Worm (Caenorhabditis elegans) whole organism, midembryonic: ENCODE measurements around the gene C03F11.4.

Experiments
- T22C8.4 ChIP-seq: fragments of 200-800 bp; sonication (Bioruptor generic); IDR thresholded peaks from 2 replicates; pipeline ENCODE4 v1.3.6; 2022; ENCODE audit warnings: missing genetic modification characterization, missing compliant biosample characterization
- cog-1 ChIP-seq: sonication (generic microtip); optimal IDR thresholded peaks from 2 replicates; lab custom pipeline; 2016; ENCODE audit warnings: missing genetic modification characterization, missing compliant biosample characterization
- flt-1 ChIP-seq: fragments of 200-800 bp; sonication (Bioruptor generic); IDR thresholded peaks from 2 replicates; pipeline ENCODE4 v1.3.6; 2022; ENCODE audit warnings: missing genetic modification characterization, missing compliant biosample characterization
- klf-2 ChIP-seq: fragments of 200-800 bp; sonication (Bioruptor generic); conservative IDR thresholded peaks from 2 replicates; pipeline ENCODE4 v1.3.6; 2022; ENCODE audit warnings: missing genetic modification reagents, missing genetic modification characterization, missing compliant biosample characterization
- med-1 ChIP-seq: sonication (generic microtip); optimal IDR thresholded peaks from 2 replicates; lab custom pipeline; 2017; ENCODE audit warnings: missing genetic modification characterization, mild to moderate bottlenecking, missing compliant biosample characterization, antibody characterized with exemption, missing genetic modification reagents; ENCODE audit not compliant: insufficient read depth
- ref-1 ChIP-seq: fragments of 200-800 bp; sonication (Bioruptor generic); conservative IDR thresholded peaks from 2 replicates; pipeline ENCODE4 v1.3.6; 2022; ENCODE audit warnings: missing genetic modification reagents, missing genetic modification characterization, missing compliant biosample characterization
- tab-1 ChIP-seq: fragments of 200-800 bp; sonication (Bioruptor generic); IDR thresholded peaks from 2 replicates; pipeline ENCODE4 v1.3.6; 2022; ENCODE audit warnings: missing genetic modification characterization, missing compliant biosample characterization
- ztf-23 ChIP-seq: fragments of 200-800 bp; sonication (Bioruptor generic); IDR thresholded peaks from 2 replicates; pipeline ENCODE4 v1.3.6; 2022; ENCODE audit warnings: missing genetic modification reagents, missing genetic modification characterization, missing compliant biosample characterization
- ztf-29 ChIP-seq: fragments of 200-800 bp; sonication (Bioruptor generic); IDR thresholded peaks from 2 replicates; pipeline ENCODE4 v1.3.6; 2022; ENCODE audit warnings: missing genetic modification reagents, missing genetic modification characterization, missing compliant biosample characterization

C03F11.4 gene

DNA sequence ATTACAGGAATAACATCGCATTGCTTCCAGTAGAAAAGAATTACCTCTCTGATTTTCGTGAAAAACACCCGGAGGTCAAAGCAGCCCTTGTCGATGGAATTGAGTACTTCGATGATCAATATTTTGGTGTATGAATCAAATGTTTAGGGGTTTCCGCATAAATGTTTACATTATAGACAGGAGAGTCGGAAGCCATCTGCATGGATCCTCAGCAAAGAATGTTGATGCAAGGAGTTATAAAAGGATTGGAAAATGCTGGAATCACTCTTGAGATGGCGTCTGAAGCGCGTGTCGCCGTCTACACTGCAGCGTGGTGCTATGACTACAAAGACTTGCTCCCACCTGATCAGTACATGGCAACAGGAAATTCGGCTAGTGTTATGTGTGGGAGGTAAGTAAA is 8.0 kb upstream of the C03F11.4 start, which contains the start of gene C41A3.2:
C41A3.2 (minus strand) TSS at position 101 of the 400 bp plus-strand sequence.
- TF ChIP-seq klf-2 (GFP tag; lab: Robert Waterston, UW) (no peak), med-1 (GFP tag; lab: Kevin White, UChicago) (no peak), ztf-23 (GFP tag; lab: Robert Waterston, UW) (no peak)

DNA sequence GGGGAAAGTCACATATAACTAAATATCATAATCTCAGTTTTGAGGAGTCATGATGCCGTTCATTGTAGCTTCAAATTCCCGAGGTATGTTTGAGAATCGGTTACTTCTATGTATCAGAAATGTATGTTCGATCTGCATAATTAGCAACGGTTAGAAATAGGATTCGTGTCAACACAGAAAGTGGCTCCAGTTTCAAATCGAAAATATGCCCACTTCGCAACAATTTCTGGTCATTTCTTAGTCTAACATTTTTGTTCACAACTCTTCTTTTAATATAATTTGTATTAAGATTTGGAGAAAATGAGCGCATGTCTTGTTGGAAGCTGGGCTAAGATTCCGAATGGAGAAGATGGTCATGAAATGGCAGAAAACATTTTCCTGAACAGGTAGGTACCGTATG is 7.3 kb upstream of the C03F11.4 start, which contains the start of gene pks-1:
pks-1 (plus strand) TSS at position 301 of the 400 bp plus-strand sequence.
- TF ChIP-seq ztf-29 (GFP tag; lab: Robert Waterston, UW) (no peak), med-1 (GFP tag; lab: Kevin White, UChicago) (no peak), flt-1 (no peak), ref-1 (no peak), T22C8.4 (GFP tag; lab: Robert Waterston, UW) (no peak), ztf-23 (GFP tag; lab: Robert Waterston, UW) (no peak), tab-1 (GFP tag; lab: Robert Waterston, UW) (no peak), cog-1 (no peak), klf-2 (GFP tag; lab: Robert Waterston, UW) (no peak)

DNA sequence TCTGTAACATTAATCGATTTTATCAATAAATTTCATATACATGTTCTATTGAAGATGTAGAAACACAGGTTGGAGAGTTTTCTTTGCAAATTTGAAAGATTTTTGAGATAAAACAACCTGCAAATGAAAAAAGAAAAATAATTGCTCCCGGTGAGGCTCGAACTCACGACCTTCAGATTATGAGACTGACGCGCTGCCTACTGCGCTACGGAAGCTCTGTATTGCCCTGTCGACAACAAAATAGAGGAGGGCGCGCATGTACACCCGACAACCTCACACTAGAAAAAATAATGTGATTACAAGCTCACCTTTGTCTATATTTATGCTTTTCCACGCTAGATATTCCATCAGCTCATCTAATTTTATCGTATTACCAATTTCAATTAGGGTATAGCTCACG is 1.0 kb upstream of the C03F11.4 start:
- TF ChIP-seq tab-1 (GFP tag; lab: Robert Waterston, UW) (peak; percentile 72), klf-2 (GFP tag; lab: Robert Waterston, UW) (peak; percentile 67; the same call in 1 of the 2 replicates), med-1 (GFP tag; lab: Kevin White, UChicago) (peak; percentile 22), ztf-23 (GFP tag; lab: Robert Waterston, UW) (peak; percentile 63), ref-1 (no peak; the same call in 1 of the 2 replicates), cog-1 (no peak), flt-1 (no peak), T22C8.4 (GFP tag; lab: Robert Waterston, UW) (peak; percentile 48; the same call in 1 of the 2 replicates), ztf-29 (GFP tag; lab: Robert Waterston, UW) (peak; percentile 72)

DNA sequence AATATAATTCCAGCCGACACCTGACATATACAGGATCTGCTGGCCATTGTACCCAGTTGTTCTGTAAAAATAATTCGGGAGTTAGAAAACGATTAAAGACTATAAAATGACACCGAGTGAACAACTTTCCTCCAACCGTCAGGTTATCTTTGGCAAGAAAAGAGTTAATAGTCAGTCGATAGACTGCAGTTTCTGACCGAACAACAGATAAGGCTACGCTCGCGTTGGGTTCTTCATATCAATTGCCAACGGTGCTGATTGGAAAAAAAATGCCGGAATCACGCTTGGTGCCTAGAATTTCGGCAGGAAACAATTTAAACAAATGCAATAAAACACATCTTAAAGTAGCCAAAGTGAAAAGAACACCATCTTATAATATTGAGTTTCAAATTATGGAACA is 5.7 kb downstream of the C03F11.4 start, which contains the start of gene scav-1:
scav-1 (minus strand) TSS at position 61 of the 400 bp plus-strand sequence.
- TF ChIP-seq ztf-29 (GFP tag; lab: Robert Waterston, UW) (no peak), tab-1 (GFP tag; lab: Robert Waterston, UW) (no peak), ztf-23 (GFP tag; lab: Robert Waterston, UW) (no peak), T22C8.4 (GFP tag; lab: Robert Waterston, UW) (no peak), ref-1 (no peak), flt-1 (no peak)

DNA sequence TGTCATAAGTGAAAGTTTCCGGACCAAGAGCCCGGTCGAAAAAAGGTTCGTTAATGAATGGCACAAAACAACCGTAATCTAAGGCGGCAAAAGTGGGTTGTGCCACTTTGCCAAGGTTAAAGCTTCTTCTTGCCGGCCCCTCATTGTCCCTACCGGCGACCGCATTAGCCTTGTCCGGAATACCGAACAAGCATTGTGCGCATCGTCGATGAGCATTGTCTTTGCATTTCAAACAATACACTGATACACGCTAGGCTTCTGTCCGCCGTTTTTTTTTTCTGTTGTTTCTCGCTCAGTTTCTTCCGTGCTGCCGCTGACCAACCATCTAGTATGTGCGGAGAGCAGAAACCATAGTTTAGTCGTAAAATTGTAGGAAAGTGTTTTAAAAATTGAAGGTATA is 8.9 kb downstream of the C03F11.4 start, which contains the start of gene C03F11.2:
C03F11.2 (minus strand) TSS at position 101 of the 400 bp plus-strand sequence.
- TF ChIP-seq ztf-29 (GFP tag; lab: Robert Waterston, UW) (no peak), cog-1 (no peak), T22C8.4 (GFP tag; lab: Robert Waterston, UW) (no peak), med-1 (GFP tag; lab: Kevin White, UChicago) (no peak), tab-1 (GFP tag; lab: Robert Waterston, UW) (no peak), klf-2 (GFP tag; lab: Robert Waterston, UW) (no peak), ref-1 (no peak)

DNA sequence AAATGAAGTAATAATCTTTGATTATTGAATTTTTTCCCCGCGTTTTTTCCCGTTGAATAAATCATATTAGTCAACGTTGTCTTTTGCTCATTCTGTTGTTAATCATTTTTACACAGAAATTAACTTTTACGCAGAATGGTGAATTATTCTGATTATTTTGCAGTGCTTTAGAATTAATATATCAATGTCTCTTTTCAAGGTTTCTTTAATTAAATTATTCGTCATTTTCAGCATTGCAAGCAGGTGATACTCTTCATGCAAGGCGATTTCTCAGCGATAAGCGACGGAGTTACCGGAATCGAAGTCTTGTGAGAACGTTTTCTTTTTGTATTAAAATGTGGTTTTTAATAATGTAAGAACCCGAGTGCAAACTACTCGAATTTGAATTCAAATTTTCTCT is 18.6 kb downstream of the C03F11.4 start:
- TF ChIP-seq T22C8.4 (GFP tag; lab: Robert Waterston, UW) = no peak
- TF ChIP-seq ztf-23 (GFP tag; lab: Robert Waterston, UW) = no peak
- TF ChIP-seq ztf-29 (GFP tag; lab: Robert Waterston, UW) = no peak
- no peak for TF ChIP-seq med-1 (GFP tag; lab: Kevin White, UChicago)
- no peak for TF ChIP-seq tab-1 (GFP tag; lab: Robert Waterston, UW)
- no peak for TF ChIP-seq cog-1
- TF ChIP-seq klf-2 (GFP tag; lab: Robert Waterston, UW) = no peak
- TF ChIP-seq flt-1 = no peak
- TF ChIP-seq ref-1 = no peak

DNA sequence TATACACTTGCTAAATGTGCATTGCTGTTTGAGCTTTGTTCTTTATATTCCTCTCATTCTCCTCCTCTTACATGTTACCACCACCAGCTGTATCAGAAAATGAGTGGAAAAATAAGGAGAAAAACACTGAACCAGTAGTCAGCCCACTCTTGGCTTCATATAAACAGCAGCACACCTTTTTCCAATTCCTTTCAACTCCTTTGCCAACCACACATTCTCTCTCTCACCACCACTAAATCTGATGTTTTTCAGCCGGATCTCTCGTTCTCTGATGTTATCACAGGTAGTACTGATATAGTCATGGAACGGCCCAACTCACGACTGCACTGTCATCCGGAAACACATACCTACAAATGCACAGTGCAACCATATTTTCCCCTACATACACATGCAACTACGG is 19.7 kb downstream of the C03F11.4 start, which contains the start of gene kcnl-3:
kcnl-3 (plus strand) TSS at position 301 of the 400 bp plus-strand sequence.
- TF ChIP-seq T22C8.4 (GFP tag; lab: Robert Waterston, UW) (no peak), flt-1 (no peak), ref-1 (no peak), ztf-29 (GFP tag; lab: Robert Waterston, UW) (no peak), klf-2 (GFP tag; lab: Robert Waterston, UW) (no peak), med-1 (GFP tag; lab: Kevin White, UChicago) (no peak), tab-1 (GFP tag; lab: Robert Waterston, UW) (no peak)

DNA sequence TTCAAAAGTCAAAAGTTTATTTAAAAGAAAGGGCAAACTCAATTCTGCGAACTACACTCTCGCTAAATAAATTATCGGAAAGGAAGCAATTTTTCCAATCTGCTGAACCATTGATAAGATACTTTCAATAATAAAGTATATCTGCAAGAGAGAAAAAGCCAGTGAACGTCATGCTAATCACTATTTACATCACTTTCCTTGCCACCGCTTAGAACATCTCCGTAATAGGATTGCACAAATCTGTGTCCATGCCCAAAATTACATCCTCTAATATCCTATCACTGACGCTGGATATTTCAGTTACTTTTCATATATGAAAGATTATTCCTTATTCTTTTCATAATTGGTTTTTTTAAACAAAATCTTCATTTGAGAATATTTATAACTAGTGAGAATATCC is 23.5 kb downstream of the C03F11.4 start:
- TF ChIP-seq T22C8.4 (GFP tag; lab: Robert Waterston, UW) (no peak), ref-1 (no peak), med-1 (GFP tag; lab: Kevin White, UChicago) (no peak), ztf-29 (GFP tag; lab: Robert Waterston, UW) (no peak), klf-2 (GFP tag; lab: Robert Waterston, UW) (no peak), cog-1 (no peak), flt-1 (no peak), ztf-23 (GFP tag; lab: Robert Waterston, UW) (no peak), tab-1 (GFP tag; lab: Robert Waterston, UW) (no peak)

DNA sequence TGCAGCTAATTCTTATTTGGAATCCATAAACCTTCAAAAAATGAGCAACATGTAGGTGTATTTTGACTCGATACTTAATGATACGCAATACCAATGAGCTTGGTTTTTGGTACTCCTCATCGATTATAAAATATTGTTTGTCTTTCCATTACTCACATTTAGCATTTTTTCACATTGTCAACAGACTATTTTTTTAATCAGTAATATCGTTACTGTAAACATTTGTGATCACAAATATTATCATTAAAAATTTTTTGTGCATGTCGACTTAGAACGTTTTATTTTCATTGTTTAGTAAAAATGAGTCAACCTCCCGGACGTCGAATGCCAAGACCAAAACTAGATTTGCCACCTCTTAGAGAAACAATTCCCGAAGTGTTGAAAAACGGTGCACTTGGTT is 28.9 kb downstream of the C03F11.4 start, which contains the start of gene sek-5:
sek-5 (plus strand) TSS at position 301 of the 400 bp plus-strand sequence.
- TF ChIP-seq cog-1 = no peak
- TF ChIP-seq ztf-29 (GFP tag; lab: Robert Waterston, UW) = no peak
- no peak for TF ChIP-seq T22C8.4 (GFP tag; lab: Robert Waterston, UW)
- TF ChIP-seq flt-1 = no peak
- no peak for TF ChIP-seq ztf-23 (GFP tag; lab: Robert Waterston, UW)
- no peak for TF ChIP-seq ref-1
- TF ChIP-seq klf-2 (GFP tag; lab: Robert Waterston, UW) = no peak
- TF ChIP-seq med-1 (GFP tag; lab: Kevin White, UChicago) = no peak
- no peak for TF ChIP-seq tab-1 (GFP tag; lab: Robert Waterston, UW)

DNA sequence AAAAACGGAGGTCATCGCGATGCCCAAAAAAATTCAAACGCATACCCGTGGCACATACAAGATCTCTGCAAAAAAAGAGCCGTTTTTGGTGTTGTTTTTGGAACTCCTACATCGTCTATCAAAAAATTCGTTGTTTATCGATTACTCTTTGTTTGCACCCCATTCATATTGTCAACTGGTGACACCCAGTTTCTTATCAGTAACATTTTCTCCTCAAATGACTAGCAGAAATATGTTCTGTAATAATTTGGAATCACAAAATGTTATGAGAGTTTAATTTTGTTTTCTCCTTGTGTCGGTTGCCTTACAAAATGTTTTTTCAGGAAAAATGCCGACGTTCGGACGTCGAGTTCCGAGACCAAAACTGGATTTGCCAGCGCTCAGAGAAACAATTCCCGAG is 31.5 kb downstream of the C03F11.4 start, which contains the start of gene sek-4:
sek-4 (plus strand) TSS at position 318 of the 400 bp plus-strand sequence.
- TF ChIP-seq tab-1 (GFP tag; lab: Robert Waterston, UW) = no peak
- no peak for TF ChIP-seq ztf-23 (GFP tag; lab: Robert Waterston, UW)
- TF ChIP-seq klf-2 (GFP tag; lab: Robert Waterston, UW) = no peak
